Worm (Caenorhabditis elegans) whole organism, L4/young adult: ENCODE data around the gene msp-33.

Experiments
- W03F9.2 ChIP-seq: fragments of 150-350 bp; optimal IDR thresholded peaks from 2 replicates; lab custom pipeline; 2014; ENCODE audit warnings: missing biosample characterization, missing genetic modification characterization
- him-1 ChIP-seq: sonication (generic microtip); optimal IDR thresholded peaks from 2 replicates; lab custom pipeline; 2016; ENCODE audit warnings: missing genotype, missing genetic modification reagents, missing genetic modification characterization, missing compliant biosample characterization

ce11 chrII:4857873-4858364 lies 34.6 kb downstream of the msp-33 start, which contains the start of gene F11G11.5:
- TF ChIP-seq him-1 (tag; lab: Kevin White, UChicago), result no peak
- TF ChIP-seq W03F9.2 (tag; lab: Kevin White, UChicago), result no peak
